Fruit fly (Drosophila melanogaster) whole organism, embryonic: Measurements from ENCODE around the gene Cka.

Source experiments
- ATbp ChIP-seq: fragments of 200-800 bp; sonication (Bioruptor generic); optimal IDR thresholded peaks from 2 replicates; lab custom pipeline; 2017; ENCODE audit warnings: missing biosample characterization, mild to moderate bottlenecking, missing genetic modification characterization, missing genetic modification reagents
- CG2120 ChIP-seq: fragments of 200-800 bp; sonication (Bioruptor generic); optimal IDR thresholded peaks from 3 replicates; lab custom pipeline; 2016; ENCODE audit warnings: missing biosample characterization, missing genetic modification characterization
- CG2678 ChIP-seq: fragments of 200-800 bp; sonication (Bioruptor generic); optimal IDR thresholded peaks from 3 replicates; lab custom pipeline; 2019; ENCODE audit warnings: missing biosample characterization, mild to moderate bottlenecking, missing genetic modification characterization, moderate library complexity
- CG4328 ChIP-seq: fragments of 200-800 bp; sonication (Bioruptor generic); optimal IDR thresholded peaks from 3 replicates; lab custom pipeline; 2017; ENCODE audit warnings: missing biosample characterization, missing genetic modification reagents, missing genetic modification characterization
- CG7839 ChIP-seq: fragments of 200-800 bp; sonication (Bioruptor generic); optimal IDR thresholded peaks from 3 replicates; lab custom pipeline; 2018; ENCODE audit warnings: missing biosample characterization, mild to moderate bottlenecking, missing genetic modification characterization, moderate library complexity
- Hsf ChIP-seq: fragments of 200-800 bp; sonication (Bioruptor generic); optimal IDR thresholded peaks from 3 replicates; lab custom pipeline; 2016; ENCODE audit warnings: missing biosample characterization, missing genetic modification characterization
- Lpt ChIP-seq: fragments of >200 bp; optimal IDR thresholded peaks from 2 replicates; lab custom pipeline; 2018; ENCODE audit warnings: missing biosample characterization, missing genetic modification characterization
- Max ChIP-seq: fragments of 200-800 bp; sonication (Bioruptor generic); optimal IDR thresholded peaks from 2 replicates; lab custom pipeline; 2016; ENCODE audit warnings: missing biosample characterization, mild to moderate bottlenecking, missing genetic modification characterization
- Myb ChIP-seq: fragments of 200-800 bp; sonication (Bioruptor generic); optimal IDR thresholded peaks from 2 replicates; lab custom pipeline; 2016; ENCODE audit warnings: missing biosample characterization, missing genetic modification characterization
- knrl ChIP-seq: fragments of 200-800 bp; sonication (Bioruptor generic); IDR thresholded peaks from 3 replicates; pipeline ENCODE4 v1.3.6; 2022; ENCODE audit warnings: missing biosample characterization, missing genetic modification characterization; ENCODE audit not compliant: partially characterized antibody
- lab ChIP-seq: fragments of 200-800 bp; sonication (Bioruptor generic); optimal IDR thresholded peaks from 3 replicates; lab custom pipeline; 2017; ENCODE audit warnings: missing biosample characterization, missing genetic modification characterization, mild to moderate bottlenecking, moderate library complexity, missing genetic modification reagents
- pnt ChIP-seq: fragments of 200-800 bp; sonication (Bioruptor generic); optimal IDR thresholded peaks from 3 replicates; lab custom pipeline; 2016; ENCODE audit warnings: missing biosample characterization, missing genetic modification characterization
- vvl ChIP-seq: fragments of 200-800 bp; sonication (Bioruptor generic); IDR thresholded peaks from 2 replicates; pipeline ENCODE4 v1.3.6; 2022; ENCODE audit warnings: missing biosample characterization, missing genetic modification characterization

dm6 chr2L:8001694-8002627 lies 28.6 kb upstream of the Cka start:
- TF ChIP-seq CG4328 (GFP tag; lab: Kevin White, UChicago) (peak; percentile 84), CG2120 (GFP tag; lab: Kevin White, UChicago) (peak; percentile 89), CG7839 (tag; lab: Kevin White, UChicago) (peak; percentile 92), Myb (GFP tag; lab: Kevin White, UChicago) (peak; percentile 61), Max (GFP tag; lab: Kevin White, UChicago) (peak; percentile 87), knrl (no peak), ATbp (GFP tag; lab: Kevin White, UChicago) (peak; percentile 77), Lpt (GFP tag; lab: Kevin White, UChicago) (no peak), CG2678 (peak; percentile 95), Hsf (GFP tag; lab: Kevin White, UChicago) (peak; percentile 83), lab (GFP tag; lab: Kevin White, UChicago) (peak; percentile 91), vvl (GFP tag; lab: Robert Waterston, UW) (peak; percentile 89), pnt (GFP tag; lab: Kevin White, UChicago) (peak; percentile 68)
